Worm (Caenorhabditis elegans) whole organism, L1 larva: ENCODE measurements around the gene ugt-56.

ENCODE experiments used
- C04F5.9 ChIP-seq: sonication (generic microtip); optimal IDR thresholded peaks from 2 replicates; lab custom pipeline; 2016; ENCODE audit warnings: missing genetic modification characterization, missing compliant biosample characterization
- C16A3.4 ChIP-seq: fragments of 150-350 bp; optimal IDR thresholded peaks from 2 replicates; lab custom pipeline; 2014; ENCODE audit warnings: missing biosample characterization, missing genetic modification characterization
- C34B4.2 ChIP-seq: sonication (generic microtip); optimal IDR thresholded peaks from 2 replicates; lab custom pipeline; 2017; ENCODE audit warnings: mild to moderate bottlenecking, missing genetic modification characterization, missing compliant biosample characterization
- F16B12.6 ChIP-seq: fragments of 150-350 bp; optimal IDR thresholded peaks from 2 replicates; lab custom pipeline; 2014; ENCODE audit warnings: missing biosample characterization, missing genetic modification characterization
- Y116A8C.19 ChIP-seq: sonication (generic microtip); optimal IDR thresholded peaks from 2 replicates; lab custom pipeline; 2016; ENCODE audit warnings: missing compliant biosample characterization, missing genetic modification characterization, borderline replicate concordance
- aha-1 ChIP-seq: fragments of 150-350 bp; optimal IDR thresholded peaks from 2 replicates; lab custom pipeline; 2014; ENCODE audit warnings: missing biosample characterization, missing genetic modification characterization
- aly-2 ChIP-seq: fragments of 150-350 bp; optimal IDR thresholded peaks from 2 replicates; lab custom pipeline; 2014; ENCODE audit warnings: missing biosample characterization, missing genetic modification characterization
- blmp-1 ChIP-seq: fragments of 150-350 bp; optimal IDR thresholded peaks from 2 replicates; lab custom pipeline; 2014; ENCODE audit warnings: missing biosample characterization, missing genetic modification characterization
- ceh-82 ChIP-seq, 3 experiments: fragments of 150-350 bp in 1 of 3; sonication (generic microtip) in 2 of 3; optimal IDR thresholded peaks; 2 replicates each; lab custom pipeline; 2014 to 2017; ENCODE audit warnings: missing biosample characterization in 3 of 3, missing genetic modification characterization in 3 of 3
- ceh-88 ChIP-seq: fragments of 200-800 bp; sonication (Bioruptor generic); IDR thresholded peaks from 2 replicates; pipeline ENCODE4 v1.3.6; 2022; ENCODE audit warnings: missing genetic modification characterization, missing compliant biosample characterization
- ceh-90 ChIP-seq: sonication (generic microtip); optimal IDR thresholded peaks from 2 replicates; lab custom pipeline; 2016; ENCODE audit warnings: missing genetic modification characterization, missing compliant biosample characterization
- ces-1 ChIP-seq: fragments of 150-350 bp; optimal IDR thresholded peaks from 2 replicates; lab custom pipeline; 2014; ENCODE audit warnings: missing biosample characterization, missing genetic modification reagents, missing genetic modification characterization
- efl-1 ChIP-seq, 4 experiments: fragments of 150-350 bp; optimal IDR thresholded peaks in 3 of 4; peaks in 1 of 4; 1 replicate in 1 of 4; 2 replicates in 3 of 4; lab custom pipeline; 2014; ENCODE audit warnings: missing biosample characterization in 2 of 4, missing genetic modification characterization in 2 of 4, missing genetic modification reagents in 2 of 4
- efl-3 ChIP-seq: fragments of 200-800 bp; sonication (Bioruptor generic); optimal IDR thresholded peaks from 2 replicates; lab custom pipeline; 2018; ENCODE audit warnings: mild to moderate bottlenecking, missing genetic modification characterization, missing compliant biosample characterization
- egl-27 ChIP-seq, 2 experiments: fragments of 150-350 bp in 1 of 2; sonication (generic microtip); optimal IDR thresholded peaks; 3 replicates each; lab custom pipeline; 2017 to 2018; ENCODE audit warnings: missing biosample characterization in 2 of 2, missing genetic modification characterization in 2 of 2, missing genetic modification reagents in 2 of 2
- elt-2 ChIP-seq: sonication (generic microtip); optimal IDR thresholded peaks from 2 replicates; lab custom pipeline; 2016; ENCODE audit warnings: missing genetic modification characterization, mild to moderate bottlenecking, inconsistent platforms, missing compliant biosample characterization, missing genetic modification reagents
- ets-5 ChIP-seq: fragments of 200-800 bp; sonication (Bioruptor generic); IDR thresholded peaks from 2 replicates; pipeline ENCODE4 v1.3.6; 2022; ENCODE audit warnings: missing genetic modification characterization, missing compliant biosample characterization
- fkh-10 ChIP-seq: sonication (generic microtip); optimal IDR thresholded peaks from 2 replicates; lab custom pipeline; 2017; ENCODE audit warnings: missing biosample characterization, missing genetic modification reagents, missing genetic modification characterization
- fos-1 ChIP-seq: fragments of 150-350 bp; optimal IDR thresholded peaks from 2 replicates; lab custom pipeline; 2014; ENCODE audit warnings: missing biosample characterization, missing genetic modification characterization
- grh-1 ChIP-seq: fragments of 200-800 bp; sonication (Bioruptor generic); IDR thresholded peaks from 2 replicates; pipeline ENCODE4 v1.3.6; 2022; ENCODE audit warnings: missing genetic modification reagents, missing genetic modification characterization, missing compliant biosample characterization
- hlh-4 ChIP-seq: sonication (generic microtip); optimal IDR thresholded peaks from 2 replicates; lab custom pipeline; 2016; ENCODE audit warnings: mild to moderate bottlenecking, missing genetic modification characterization, missing compliant biosample characterization
- irx-1 ChIP-seq: sonication (generic microtip); optimal IDR thresholded peaks from 2 replicates; lab custom pipeline; 2016; ENCODE audit warnings: missing genetic modification characterization, missing compliant biosample characterization
- lin-13 ChIP-seq: fragments of 150-350 bp; optimal IDR thresholded peaks from 2 replicates; lab custom pipeline; 2014; ENCODE audit warnings: missing biosample characterization, missing genetic modification reagents, missing genetic modification characterization
- lin-14 ChIP-seq: fragments of 200-800 bp; sonication (Bioruptor generic); optimal IDR thresholded peaks from 2 replicates; lab custom pipeline; 2018; ENCODE audit warnings: mild to moderate bottlenecking, missing genetic modification characterization, moderate library complexity, missing compliant biosample characterization
- lsy-2 ChIP-seq, 2 experiments: fragments of 150-350 bp; optimal IDR thresholded peaks; 2 replicates each; lab custom pipeline; 2014; ENCODE audit warnings: missing biosample characterization in 2 of 2, missing genetic modification characterization in 2 of 2
- mab-9 ChIP-seq: fragments of 200-800 bp; sonication (Bioruptor generic); IDR thresholded peaks from 2 replicates; pipeline ENCODE4 v1.3.6; 2022; ENCODE audit warnings: missing genetic modification reagents, missing genetic modification characterization, missing compliant biosample characterization
- mef-2 ChIP-seq: fragments of 150-350 bp; optimal IDR thresholded peaks from 2 replicates; lab custom pipeline; 2014; ENCODE audit warnings: missing biosample characterization, missing genetic modification characterization
- nhr-12 ChIP-seq: sonication (generic microtip); optimal IDR thresholded peaks from 2 replicates; lab custom pipeline; 2017; ENCODE audit warnings: missing biosample characterization, missing genetic modification characterization
- nhr-237 ChIP-seq: fragments of 150-350 bp; optimal IDR thresholded peaks from 2 replicates; lab custom pipeline; 2014; ENCODE audit warnings: missing biosample characterization, missing genetic modification characterization
- nhr-28 ChIP-seq: fragments of 150-350 bp; optimal IDR thresholded peaks from 2 replicates; lab custom pipeline; 2014; ENCODE audit warnings: missing biosample characterization, missing genetic modification characterization
- nhr-71 ChIP-seq: sonication (generic microtip); optimal IDR thresholded peaks from 2 replicates; lab custom pipeline; 2016; ENCODE audit warnings: mild to moderate bottlenecking, missing genetic modification characterization, moderate library complexity, missing compliant biosample characterization
- nhr-77 ChIP-seq: fragments of 150-350 bp; optimal IDR thresholded peaks from 2 replicates; lab custom pipeline; 2014; ENCODE audit warnings: missing biosample characterization, missing genetic modification characterization
- nhr-85 ChIP-seq: sonication (generic microtip); peaks from one replicate; lab custom pipeline; 2016; ENCODE audit warnings: missing genetic modification characterization, inconsistent platforms, missing compliant biosample characterization
- pag-3 ChIP-seq: sonication (generic microtip); optimal IDR thresholded peaks from 2 replicates; lab custom pipeline; 2017; ENCODE audit warnings: missing genetic modification characterization, mild to moderate bottlenecking, missing compliant biosample characterization, antibody characterized with exemption, borderline replicate concordance; ENCODE audit not compliant: insufficient read depth
- rnt-1 ChIP-seq: sonication (generic microtip); optimal IDR thresholded peaks from 2 replicates; lab custom pipeline; 2016; ENCODE audit warnings: mild to moderate bottlenecking, missing genetic modification characterization, moderate library complexity, missing compliant biosample characterization
- skn-1 ChIP-seq: fragments of 150-350 bp; optimal IDR thresholded peaks from 2 replicates; lab custom pipeline; 2014; ENCODE audit warnings: missing biosample characterization, missing genetic modification characterization
- snu-23 ChIP-seq: sonication (generic microtip); optimal IDR thresholded peaks from 2 replicates; lab custom pipeline; 2016; ENCODE audit warnings: missing genetic modification characterization, missing compliant biosample characterization
- sup-37 ChIP-seq: fragments of 200-800 bp; sonication (Bioruptor generic); optimal IDR thresholded peaks from 2 replicates; lab custom pipeline; 2018; ENCODE audit warnings: mild to moderate bottlenecking, missing genetic modification characterization, missing compliant biosample characterization
- tbx-2 ChIP-seq: sonication (generic microtip); optimal IDR thresholded peaks from 2 replicates; lab custom pipeline; 2016; ENCODE audit warnings: missing genetic modification characterization, missing compliant biosample characterization
- unc-130 ChIP-seq: fragments of 150-350 bp; optimal IDR thresholded peaks from 2 replicates; lab custom pipeline; 2017; ENCODE audit warnings: missing biosample characterization, missing genetic modification characterization, inconsistent platforms
- unc-30 ChIP-seq: sonication (generic microtip); optimal IDR thresholded peaks from 2 replicates; lab custom pipeline; 2017; ENCODE audit warnings: missing biosample characterization, missing genetic modification characterization
- zip-4 ChIP-seq: fragments of 200-800 bp; sonication (Bioruptor generic); optimal IDR thresholded peaks from 2 replicates; lab custom pipeline; 2018; ENCODE audit warnings: mild to moderate bottlenecking, missing genetic modification characterization, moderate library complexity, missing compliant biosample characterization
- ztf-4 ChIP-seq: fragments of 150-350 bp; optimal IDR thresholded peaks from 2 replicates; lab custom pipeline; 2014; ENCODE audit warnings: missing biosample characterization, missing genetic modification characterization

Gene ugt-56

DNA sequence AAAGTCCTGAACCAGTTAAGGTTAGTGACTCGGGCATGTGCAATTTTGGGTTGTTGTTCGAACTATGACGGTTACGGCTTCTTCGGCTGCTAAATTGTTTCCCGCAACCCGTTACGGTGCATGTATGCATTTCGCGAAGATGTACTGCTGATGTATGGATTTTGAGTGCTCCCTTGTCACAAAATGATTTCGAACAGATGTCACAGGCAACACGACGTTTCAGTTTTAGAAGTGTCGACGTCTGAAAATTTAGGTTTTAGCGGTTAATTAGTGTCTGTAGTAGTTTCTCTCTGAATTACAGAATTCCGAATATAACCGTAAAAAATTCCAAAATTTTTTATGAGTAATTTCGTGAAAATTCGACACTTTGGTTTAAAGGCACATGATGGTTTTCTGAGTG is 16.9 kb downstream of the ugt-56 start:
- TF ChIP-seq efl-1 (optimal IDR thresholded peaks at IDR 0.05; lab: Kevin White, UChicago) (no peak), efl-1 (GFP tag; optimal IDR thresholded peaks at IDR 0.05 in 1 of 2; lab: Kevin White, UChicago) (peak in 1 of 2 experiments; percentile 57), hlh-4 (no peak)
- TF ChIP-seq, all 84 proteins: peak for 1

DNA sequence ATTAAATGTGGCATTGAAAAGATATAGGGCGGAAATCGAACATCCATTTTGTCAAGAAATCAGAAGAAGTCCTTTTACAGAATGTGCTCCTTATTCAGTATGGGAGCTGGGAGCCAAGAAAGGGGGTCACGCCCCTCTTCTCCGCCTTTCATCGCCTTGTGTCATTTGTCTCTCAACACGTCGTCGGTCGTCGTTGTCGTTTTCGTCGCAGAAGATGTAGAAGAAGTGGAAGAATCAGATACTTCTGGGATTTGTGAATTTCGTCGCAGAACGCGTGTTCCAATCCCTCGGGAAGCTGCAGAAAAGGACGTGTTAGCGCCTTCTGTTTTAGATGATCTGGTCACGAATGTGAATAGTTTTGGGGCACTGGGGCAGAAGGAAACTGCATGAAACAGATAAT is 18.2 kb downstream of the ugt-56 start, which contains the start of gene bnc-1:
bnc-1 (minus strand) TSS at position 101 of the 400 bp plus-strand sequence.
- TF ChIP-seq ets-5 (GFP tag; lab: Robert Waterston, UW) = no peak
- no peak for TF ChIP-seq ceh-88 (GFP tag; lab: Robert Waterston, UW)
- TF ChIP-seq fos-1 (tag; lab: Kevin White, UChicago) = no peak
- TF ChIP-seq Y116A8C.19 (tag; lab: Kevin White, UChicago) = no peak
- TF ChIP-seq fkh-10 (GFP tag; lab: Kevin White, UChicago) = no peak
- TF ChIP-seq nhr-85 = no peak
- TF ChIP-seq unc-130 (tag; lab: Kevin White, UChicago) = no peak
- no peak for TF ChIP-seq nhr-12 (tag; lab: Kevin White, UChicago)
- TF ChIP-seq lin-14 (GFP tag; lab: Kevin White, UChicago) = no peak
- TF ChIP-seq mef-2 (tag; lab: Kevin White, UChicago) = no peak
- TF ChIP-seq skn-1 (tag; lab: Kevin White, UChicago) = no peak
- TF ChIP-seq efl-3 (GFP tag; lab: Kevin White, UChicago) = no peak
- no peak for TF ChIP-seq irx-1 (tag; lab: Kevin White, UChicago)
- no peak for TF ChIP-seq nhr-28 (tag; lab: Kevin White, UChicago)

DNA sequence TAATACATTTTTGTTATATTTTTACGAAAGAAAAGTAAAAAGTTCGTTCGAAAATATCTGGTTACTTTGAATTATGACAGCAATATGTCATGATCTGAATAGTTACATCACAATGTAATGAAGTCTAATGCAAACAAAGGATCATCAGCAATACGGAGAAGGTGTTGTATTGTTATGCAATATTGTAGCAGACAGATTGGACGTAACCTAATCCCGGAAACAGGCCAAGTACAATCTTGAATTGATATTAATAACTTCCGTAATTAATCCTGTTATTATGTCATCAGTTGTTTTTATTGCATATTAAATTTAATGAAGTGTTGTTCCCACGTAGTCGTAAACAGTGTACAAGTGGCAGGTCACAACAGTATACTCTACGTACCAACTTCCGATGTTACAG is 22.7 kb downstream of the ugt-56 start:
- TF ChIP-seq lsy-2 (tag; optimal IDR thresholded peaks at IDR 0.05; lab: Kevin White, UChicago) = no peak
- TF ChIP-seq C34B4.2 (tag; lab: Kevin White, UChicago) = no peak
- no peak for TF ChIP-seq fkh-10 (GFP tag; lab: Kevin White, UChicago)
- no peak for TF ChIP-seq nhr-237 (tag; lab: Kevin White, UChicago)
- TF ChIP-seq ceh-88 (GFP tag; lab: Robert Waterston, UW) = no peak
- TF ChIP-seq blmp-1 (tag; lab: Kevin White, UChicago) = no peak
- no peak for TF ChIP-seq F16B12.6
- TF ChIP-seq, all 84 proteins: peak for 0

DNA sequence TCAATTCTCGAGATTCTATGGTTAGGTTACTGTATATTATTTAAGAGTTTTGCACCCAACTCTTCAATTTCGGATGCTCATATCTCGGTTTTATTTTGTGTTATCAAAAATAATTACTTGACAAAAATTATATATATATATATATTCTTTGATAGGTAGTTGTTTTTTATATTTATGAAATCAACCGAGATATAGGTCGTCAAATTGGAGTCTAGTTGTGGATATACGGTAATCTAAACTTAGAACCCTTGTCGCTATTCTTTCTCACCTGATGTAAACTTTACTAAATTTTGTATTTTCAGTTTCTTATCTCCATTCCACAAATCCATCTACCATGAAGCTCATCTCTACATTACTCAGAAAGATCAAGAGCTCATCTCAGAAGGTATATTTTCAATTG is 24.4 kb downstream of the ugt-56 start, which contains the start of gene F55C5.10:
F55C5.10 (plus strand) TSS at position 301 of the 400 bp plus-strand sequence.
- TF ChIP-seq lsy-2 (tag; optimal IDR thresholded peaks at IDR 0.05; lab: Kevin White, UChicago) (no peak), egl-27 (tag; optimal IDR thresholded peaks at IDR 0.05; lab: Kevin White, UChicago) (no peak), rnt-1 (tag; lab: Kevin White, UChicago) (no peak), C04F5.9 (tag; lab: Kevin White, UChicago) (no peak), grh-1 (GFP tag; lab: Robert Waterston, UW) (no peak), mab-9 (GFP tag; lab: Robert Waterston, UW) (no peak), ceh-90 (no peak), C16A3.4 (tag; lab: Kevin White, UChicago) (no peak), zip-4 (GFP tag; lab: Kevin White, UChicago) (no peak), ztf-4 (tag; lab: Kevin White, UChicago) (no peak)

DNA sequence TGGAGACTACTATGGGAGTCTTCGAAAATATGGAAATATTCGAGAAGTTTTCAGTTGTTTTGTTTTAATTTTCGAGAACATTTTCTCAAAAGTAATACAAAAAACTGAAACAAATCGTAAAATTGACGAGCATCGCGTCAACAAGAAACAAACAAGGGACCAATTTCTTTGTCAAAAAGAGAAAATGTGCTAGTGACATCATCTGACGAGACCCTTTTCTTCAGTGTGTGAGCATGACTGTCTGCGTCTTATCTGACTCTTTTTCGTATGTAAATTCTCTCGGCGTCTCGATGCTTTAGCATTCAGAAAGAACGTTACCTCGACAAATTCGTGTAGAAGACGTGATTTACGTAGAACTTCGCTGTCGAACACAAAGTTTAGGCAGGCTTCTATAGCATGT is 28.9 kb downstream of the ugt-56 start:
- TF ChIP-seq efl-1 (optimal IDR thresholded peaks at IDR 0.05; lab: Kevin White, UChicago) = no peak
- peak in 1 of 2 experiments; percentile 22 for TF ChIP-seq efl-1 (GFP tag; optimal IDR thresholded peaks at IDR 0.05 in 1 of 2; lab: Kevin White, UChicago)
- no peak for TF ChIP-seq pag-3
- TF ChIP-seq unc-30 (tag; lab: Kevin White, UChicago) = no peak
- TF ChIP-seq tbx-2 (tag; lab: Kevin White, UChicago) = no peak
- no peak for TF ChIP-seq nhr-71
- TF ChIP-seq sup-37 (GFP tag; lab: Kevin White, UChicago) = no peak
- TF ChIP-seq zip-4 (GFP tag; lab: Kevin White, UChicago) = no peak
- no peak for TF ChIP-seq lin-13
- no peak for TF ChIP-seq hlh-4
- peak in 1 of 3 experiments; percentile 13 for TF ChIP-seq ceh-82 (tag; optimal IDR thresholded peaks at IDR 0.05; lab: Kevin White, UChicago)
- no peak for TF ChIP-seq elt-2 (tag; lab: Kevin White, UChicago)
- TF ChIP-seq snu-23 (GFP tag; lab: Kevin White, UChicago) = no peak
- TF ChIP-seq ceh-90 = no peak
- TF ChIP-seq blmp-1 (tag; lab: Kevin White, UChicago) = no peak
- TF ChIP-seq lsy-2 (tag; optimal IDR thresholded peaks at IDR 0.05; lab: Kevin White, UChicago) = peak in 1 of 2 experiments; percentile 34
- TF ChIP-seq egl-27 (tag; optimal IDR thresholded peaks at IDR 0.05; lab: Kevin White, UChicago) = no peak
- no peak for TF ChIP-seq efl-3 (GFP tag; lab: Kevin White, UChicago)
- TF ChIP-seq F16B12.6 = no peak
- no peak for TF ChIP-seq aly-2 (tag; lab: Kevin White, UChicago)
- TF ChIP-seq nhr-77 = no peak
- TF ChIP-seq Y116A8C.19 (tag; lab: Kevin White, UChicago) = no peak
- no peak for TF ChIP-seq aha-1 (tag; lab: Kevin White, UChicago)
- no peak for TF ChIP-seq mef-2 (tag; lab: Kevin White, UChicago)
- no peak for TF ChIP-seq ces-1 (GFP tag; lab: Kevin White, UChicago)
